Worm (Caenorhabditis elegans): Measurements from ENCODE around the gene Y32B12B.8.

DNA sequence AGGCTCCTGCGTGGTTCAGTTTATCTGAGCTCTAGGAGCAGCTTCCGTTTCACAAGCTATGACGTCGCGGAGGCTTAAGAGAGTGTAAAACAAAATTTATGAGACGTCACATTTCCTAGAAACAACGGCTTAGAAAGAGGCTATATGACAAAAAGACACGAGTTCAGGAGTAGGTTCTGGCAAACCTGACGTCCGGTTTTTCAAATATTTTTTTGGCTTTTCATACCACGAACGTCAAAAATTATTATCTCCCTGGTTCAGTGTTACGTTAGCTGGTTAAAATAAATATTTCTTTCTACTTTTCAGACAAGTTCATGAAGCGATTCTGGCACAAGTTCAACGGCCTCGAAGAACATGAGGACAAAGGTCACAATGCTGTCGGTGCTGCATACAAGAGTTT lies 7.5 kb upstream of the Y32B12B.8 start, which contains the start of gene F36D3.16:
- TF ChIP-seq blmp-1 (tag; optimal IDR thresholded peaks at IDR 0.05; ENCODE audit: insufficient read depth) (no peak), fos-1 (tag; optimal IDR thresholded peaks at IDR 0.05) (no peak), mdl-1 (tag; optimal IDR thresholded peaks at IDR 0.05) (no peak), snpc-4 (tag; optimal IDR thresholded peaks at IDR 0.05) (no peak), ama-1 (optimal IDR thresholded peaks at IDR 0.05) (no peak), nhr-77 (tag; optimal IDR thresholded peaks at IDR 0.05) (no peak), elt-3 (tag; optimal IDR thresholded peaks at IDR 0.05) (no peak), ceh-82 (tag; optimal IDR thresholded peaks at IDR 0.05) (no peak), unc-62 (GFP tag; optimal IDR thresholded peaks at IDR 0.05) (no peak), lin-13 (GFP tag; optimal IDR thresholded peaks at IDR 0.05) (no peak), elt-1 (tag; optimal IDR thresholded peaks at IDR 0.05) (no peak)

Measured in whole organism, L2 larva.